Worm (Caenorhabditis elegans) whole organism, midembryonic: ENCODE measurements around the gene grsp-2.

ENCODE experiments used
- tab-1 ChIP-seq: fragments of 200-800 bp; sonication (Bioruptor generic); IDR thresholded peaks from 2 replicates; pipeline ENCODE4 v1.3.6; 2022; ENCODE audit warnings: missing genetic modification characterization, missing compliant biosample characterization
- ztf-23 ChIP-seq: fragments of 200-800 bp; sonication (Bioruptor generic); IDR thresholded peaks from 2 replicates; pipeline ENCODE4 v1.3.6; 2022; ENCODE audit warnings: missing genetic modification reagents, missing genetic modification characterization, missing compliant biosample characterization

DNA sequence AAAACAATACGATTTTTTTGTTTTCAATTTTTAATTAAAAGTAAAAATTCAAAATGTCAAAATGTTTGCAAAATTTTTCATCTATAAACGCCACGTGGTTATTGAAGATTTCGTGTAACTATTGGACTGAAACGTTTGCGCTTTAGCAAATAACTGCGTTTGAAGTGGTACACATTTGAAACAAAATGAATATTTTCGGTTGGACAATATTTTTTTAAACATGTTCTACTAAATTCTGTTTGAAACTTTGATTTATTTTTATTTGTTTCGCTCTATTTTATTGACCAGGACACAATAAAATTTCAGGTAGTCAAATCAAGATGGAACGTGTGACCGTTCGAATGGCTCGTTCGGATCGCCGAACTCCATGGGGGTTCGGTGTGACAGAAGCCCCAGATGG lies 36.1 kb downstream of the grsp-2 start, which contains the start of gene alp-1:
- TF ChIP-seq ztf-23 (no peak), tab-1 (GFP tag; lab: Robert Waterston, UW) (no peak)
